Fruit fly (Drosophila melanogaster): Measurements from ENCODE around the gene Uqcc1.

Uqcc1 gene

dm6 chr3L:6996907-6997306 lies 39.0 kb upstream of the Uqcc1 start (continued):
- TF ChIP-seq dsx (GFP tag; optimal IDR thresholded peaks at IDR 0.05; ENCODE audit: poor library complexity, severe bottlenecking) (peak; percentile 30), CG7368 (GFP tag; optimal IDR thresholded peaks at IDR 0.05) (no peak), lz (GFP tag; optimal IDR thresholded peaks at IDR 0.05) (peak; percentile 36), achi (GFP tag; optimal IDR thresholded peaks at IDR 0.05) (peak; percentile 51), vri (GFP tag; optimal IDR thresholded peaks at IDR 0.05) (no peak), Hr4 (GFP tag; optimal IDR thresholded peaks at IDR 0.05) (peak; percentile 84), Ets96B (tag; optimal IDR thresholded peaks at IDR 0.05) (peak; percentile 35), CG8632 (GFP tag; optimal IDR thresholded peaks at IDR 0.05) (peak; percentile 11), Sox15 (GFP tag; optimal IDR thresholded peaks at IDR 0.05) (peak; percentile 19), CG34406 (GFP tag; optimal IDR thresholded peaks at IDR 0.05) (peak; percentile 39), Ets21C (GFP tag; optimal IDR thresholded peaks at IDR 0.05) (no peak), fd59A (GFP tag; optimal IDR thresholded peaks at IDR 0.05) (peak; percentile 11), esn (GFP tag; optimal IDR thresholded peaks at IDR 0.05) (peak; percentile 47), Smox (GFP tag; optimal IDR thresholded peaks at IDR 0.05) (peak; percentile 48), Sox102F (GFP tag; optimal IDR thresholded peaks at IDR 0.05) (peak; percentile 16), CG10631 (GFP tag; optimal IDR thresholded peaks at IDR 0.05) (peak; percentile 53), acj6 (GFP tag; optimal IDR thresholded peaks at IDR 0.05) (peak; percentile 45), CG6163 (GFP tag; IDR thresholded peaks at IDR 0.05) (peak; percentile 55; the same call in 2 of the 3 replicates), Blimp-1 (GFP tag; optimal IDR thresholded peaks at IDR 0.05) (no peak), net (GFP tag; optimal IDR thresholded peaks at IDR 0.05) (peak; percentile 57), CG3032 (tag; optimal IDR thresholded peaks at IDR 0.05) (peak; percentile 31), CG10669 (GFP tag; optimal IDR thresholded peaks at IDR 0.05) (peak; percentile 13), Eip78C (GFP tag) (peak; percentile 85), spab (GFP tag; optimal IDR thresholded peaks at IDR 0.05) (no peak), eg (GFP tag; IDR thresholded peaks at IDR 0.05) (peak; percentile 79), Eip93F (GFP tag; optimal IDR thresholded peaks at IDR 0.05) (no peak), pdm3 (GFP tag; optimal IDR thresholded peaks at IDR 0.05) (peak; percentile 64)

dm6 chr3L:6995364-6995749 lies 37.4 kb upstream of the Uqcc1 start:
- TF ChIP-seq CG6792 (GFP tag; optimal IDR thresholded peaks at IDR 0.05) (no peak), CG11294 (GFP tag; IDR thresholded peaks at IDR 0.05) (no peak), OdsH (GFP tag; optimal IDR thresholded peaks at IDR 0.05) (no peak), Eip75B (GFP tag; optimal IDR thresholded peaks at IDR 0.05) (no peak), fd59A (GFP tag; optimal IDR thresholded peaks at IDR 0.05) (no peak), CG4318 (GFP tag; optimal IDR thresholded peaks at IDR 0.05) (no peak), Ets96B (tag; optimal IDR thresholded peaks at IDR 0.05) (no peak), svp (GFP tag) (no peak), dac (GFP tag; optimal IDR thresholded peaks at IDR 0.05) (no peak), CG10669 (GFP tag; optimal IDR thresholded peaks at IDR 0.05) (no peak), salr (GFP tag; optimal IDR thresholded peaks at IDR 0.05) (no peak), achi (GFP tag; optimal IDR thresholded peaks at IDR 0.05) (no peak), cyc (GFP tag; optimal IDR thresholded peaks at IDR 0.05) (no peak), dsx (GFP tag; optimal IDR thresholded peaks at IDR 0.05; ENCODE audit: poor library complexity, severe bottlenecking) (no peak), fkh (GFP tag; optimal IDR thresholded peaks at IDR 0.05) (no peak)

DNA sequence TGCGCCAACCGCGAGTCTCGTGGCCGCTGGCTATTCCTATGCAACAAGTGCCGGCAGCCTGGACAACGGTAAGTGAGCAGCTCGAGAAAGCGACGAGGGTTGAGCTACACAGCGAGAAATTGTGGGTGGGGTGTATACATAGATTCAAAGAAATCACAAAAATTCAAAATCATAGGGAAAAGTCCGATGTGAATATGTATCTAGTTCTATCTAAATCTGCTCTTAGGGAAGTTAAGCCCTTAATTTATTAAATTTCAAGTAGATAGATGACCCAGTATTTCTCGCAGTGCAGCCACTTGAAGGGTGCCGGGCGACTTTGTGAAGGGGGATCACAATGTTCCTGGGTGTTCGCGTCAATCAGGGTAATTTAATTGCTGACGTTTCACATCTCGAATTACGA lies 35.4 kb upstream of the Uqcc1 start:
- TF ChIP-seq Eip75B (GFP tag; optimal IDR thresholded peaks at IDR 0.05) (no peak), CG8632 (GFP tag; optimal IDR thresholded peaks at IDR 0.05) (no peak), cyc (GFP tag; optimal IDR thresholded peaks at IDR 0.05) (no peak), Smox (GFP tag; optimal IDR thresholded peaks at IDR 0.05) (no peak), Sox14 (GFP tag; optimal IDR thresholded peaks at IDR 0.05) (no peak), esn (GFP tag; optimal IDR thresholded peaks at IDR 0.05) (no peak), Gug (GFP tag; IDR thresholded peaks at IDR 0.05) (no peak), CG15336 (GFP tag; IDR thresholded peaks at IDR 0.05) (no peak), CG9139 (GFP tag; optimal IDR thresholded peaks at IDR 0.05) (no peak), fd59A (GFP tag; optimal IDR thresholded peaks at IDR 0.05) (no peak)
